Fruit fly (Drosophila melanogaster) whole organism, embryonic: ENCODE measurements around the gene Ts.

Experiments used
- CG1024 ChIP-seq: fragments of 200-800 bp; sonication (Bioruptor generic); IDR thresholded peaks from 2 replicates; pipeline ENCODE4 v1.3.6; 2022; ENCODE audit warnings: missing biosample characterization, missing genetic modification characterization
- CG10979 ChIP-seq: fragments of 200-800 bp; sonication (Bioruptor generic); optimal IDR thresholded peaks from 2 replicates; lab custom pipeline; 2018; ENCODE audit warnings: missing biosample characterization, mild to moderate bottlenecking, missing genetic modification characterization, moderate library complexity
- CG12744 ChIP-seq: fragments of 200-800 bp; sonication (Bioruptor generic); optimal IDR thresholded peaks from 2 replicates; lab custom pipeline; 2016; ENCODE audit warnings: missing biosample characterization, missing genetic modification characterization
- CG13287 ChIP-seq: fragments of 200-800 bp; sonication (Bioruptor generic); IDR thresholded peaks from 2 replicates; pipeline ENCODE4 v1.3.6; 2022; ENCODE audit warnings: missing biosample characterization, missing genetic modification characterization; ENCODE audit not compliant: partially characterized antibody
- CG15696 ChIP-seq: fragments of 200-800 bp; sonication (Bioruptor generic); optimal IDR thresholded peaks from 2 replicates; lab custom pipeline; 2019; ENCODE audit warnings: missing biosample characterization, mild to moderate bottlenecking, missing genetic modification characterization, moderate library complexity
- CG1602 ChIP-seq: fragments of 200-800 bp; sonication (Bioruptor generic); optimal IDR thresholded peaks from 3 replicates; lab custom pipeline; 2016; ENCODE audit warnings: missing biosample characterization, missing genetic modification characterization
- CG2116 ChIP-seq: fragments of 200-800 bp; sonication (Bioruptor generic); optimal IDR thresholded peaks from 3 replicates; lab custom pipeline; 2018; ENCODE audit warnings: missing biosample characterization, mild to moderate bottlenecking, missing genetic modification characterization
- CG2202 ChIP-seq: fragments of 200-800 bp; sonication (Bioruptor generic); optimal IDR thresholded peaks from 2 replicates; lab custom pipeline; 2018; ENCODE audit warnings: missing biosample characterization, mild to moderate bottlenecking, missing genetic modification characterization
- CG2712 ChIP-seq: fragments of 200-800 bp; optimal IDR thresholded peaks from 3 replicates; lab custom pipeline; 2019; ENCODE audit warnings: missing biosample characterization, mild to moderate bottlenecking, missing genetic modification characterization, moderate library complexity
- CG32532 ChIP-seq: fragments of 200-800 bp; sonication (Bioruptor generic); IDR thresholded peaks from 2 replicates; pipeline ENCODE4 v1.3.6; 2022; ENCODE audit warnings: missing biosample characterization, missing genetic modification characterization
- CG32767 ChIP-seq: fragments of 200-800 bp; sonication (Bioruptor generic); IDR thresholded peaks from 2 replicates; pipeline ENCODE4 v1.3.6; 2022; ENCODE audit warnings: missing biosample characterization, missing genetic modification characterization
- CG33213 ChIP-seq: fragments of 200-800 bp; sonication (Bioruptor generic); optimal IDR thresholded peaks from 3 replicates; lab custom pipeline; 2016; ENCODE audit warnings: missing biosample characterization, missing genetic modification characterization
- CG5245 ChIP-seq: fragments of 200-800 bp; sonication (Bioruptor generic); optimal IDR thresholded peaks from 3 replicates; lab custom pipeline; 2016; ENCODE audit warnings: missing biosample characterization, missing genetic modification characterization
- CG6791 ChIP-seq: fragments of 200-800 bp; sonication (Bioruptor generic); IDR thresholded peaks from 3 replicates; pipeline ENCODE4 v1.3.6; 2022; ENCODE audit warnings: missing biosample characterization, missing genetic modification characterization; ENCODE audit not compliant: partially characterized antibody
- CG7556 ChIP-seq: fragments of 200-800 bp; sonication (Bioruptor generic); optimal IDR thresholded peaks from 2 replicates; lab custom pipeline; 2017; ENCODE audit warnings: missing biosample characterization, mild to moderate bottlenecking, missing genetic modification characterization
- CoRest ChIP-seq: fragments of 200-800 bp; sonication (Bioruptor generic); optimal IDR thresholded peaks from 3 replicates; lab custom pipeline; 2018; ENCODE audit warnings: missing biosample characterization, mild to moderate bottlenecking, missing genetic modification characterization, moderate library complexity
- D ChIP-seq, 2 experiments: fragments of 200-800 bp in 1 of 2; fragments of >200 bp in 1 of 2; sonication (Bioruptor generic) in 1 of 2; optimal IDR thresholded peaks; 2 replicates in 1 of 2; 3 replicates in 1 of 2; lab custom pipeline; 2017; ENCODE audit warnings: mild to moderate bottlenecking in 1 of 2, missing biosample characterization in 1 of 2, missing genetic modification characterization in 1 of 2, missing genetic modification reagents in 1 of 2
- Dbx ChIP-seq: fragments of 200-800 bp; sonication (Bioruptor generic); IDR thresholded peaks from 3 replicates; pipeline ENCODE4 v1.3.6; 2022; ENCODE audit warnings: missing biosample characterization, missing genetic modification characterization
- Dp ChIP-seq: fragments of 200-800 bp; sonication (Bioruptor generic); optimal IDR thresholded peaks from 2 replicates; lab custom pipeline; 2018; ENCODE audit warnings: missing biosample characterization, mild to moderate bottlenecking, missing genetic modification characterization, moderate library complexity
- Fer2 ChIP-seq: fragments of 200-800 bp; sonication (Bioruptor generic); optimal IDR thresholded peaks from 2 replicates; lab custom pipeline; 2018; ENCODE audit warnings: missing biosample characterization, mild to moderate bottlenecking, missing genetic modification characterization, moderate library complexity
- GATAe ChIP-seq: fragments of 200-800 bp; sonication (Bioruptor generic); conservative IDR thresholded peaks from 2 replicates; pipeline ENCODE4 v1.3.6; 2022; ENCODE audit warnings: missing biosample characterization, missing genetic modification characterization
- HLH4C ChIP-seq: fragments of 200-800 bp; sonication (Bioruptor generic); IDR thresholded peaks from 3 replicates; pipeline ENCODE4 v1.3.6; 2022; ENCODE audit warnings: missing biosample characterization, missing genetic modification characterization; ENCODE audit not compliant: partially characterized antibody
- Hey ChIP-seq: fragments of 200-800 bp; sonication (Bioruptor generic); optimal IDR thresholded peaks from 3 replicates; lab custom pipeline; 2018; ENCODE audit warnings: missing biosample characterization, mild to moderate bottlenecking, missing genetic modification characterization
- Hr78 ChIP-seq, 2 experiments: fragments of 200-800 bp in 1 of 2; fragments of >200 bp in 1 of 2; sonication (Bioruptor generic) in 1 of 2; optimal IDR thresholded peaks; 2 replicates each; lab custom pipeline; 2017 to 2019; ENCODE audit warnings: missing biosample characterization in 2 of 2, missing genetic modification characterization in 2 of 2, mild to moderate bottlenecking in 1 of 2, moderate library complexity in 1 of 2
- Mrtf ChIP-seq: fragments of 200-800 bp; sonication (Bioruptor generic); IDR thresholded peaks from 3 replicates; pipeline ENCODE4 v1.3.6; 2022; ENCODE audit warnings: missing biosample characterization, missing genetic modification characterization
- Opbp ChIP-seq: fragments of 200-800 bp; sonication (Bioruptor generic); IDR thresholded peaks from 3 replicates; pipeline ENCODE4 v1.3.6; 2022; ENCODE audit warnings: missing biosample characterization, missing genetic modification characterization; ENCODE audit not compliant: partially characterized antibody
- Sox100B ChIP-seq: fragments of 200-800 bp; sonication (Bioruptor generic); optimal IDR thresholded peaks from 3 replicates; lab custom pipeline; 2018; ENCODE audit warnings: missing biosample characterization, mild to moderate bottlenecking, missing genetic modification characterization
- TFAM ChIP-seq: fragments of 200-800 bp; sonication (Bioruptor generic); optimal IDR thresholded peaks from 2 replicates; lab custom pipeline; 2017; ENCODE audit warnings: missing biosample characterization, missing genetic modification characterization, inconsistent platforms
- Vsx1 ChIP-seq: fragments of 200-800 bp; sonication (Bioruptor generic); optimal IDR thresholded peaks from 2 replicates; lab custom pipeline; 2017; ENCODE audit warnings: missing biosample characterization, mild to moderate bottlenecking, missing genetic modification characterization, missing genetic modification reagents
- YL-1 ChIP-seq: fragments of 200-800 bp; sonication (Bioruptor generic); optimal IDR thresholded peaks from 3 replicates; lab custom pipeline; 2017; ENCODE audit warnings: missing biosample characterization, mild to moderate bottlenecking, missing genetic modification characterization
- ash1 ChIP-seq: fragments of 200-800 bp; sonication (Bioruptor generic); optimal IDR thresholded peaks from 2 replicates; lab custom pipeline; 2018; ENCODE audit warnings: missing biosample characterization, mild to moderate bottlenecking, missing genetic modification characterization
- cad ChIP-seq: fragments of >200 bp; optimal IDR thresholded peaks from 2 replicates; lab custom pipeline; 2017; ENCODE audit warnings: missing biosample characterization, missing genetic modification characterization
- cas ChIP-seq: fragments of 200-800 bp; sonication (Bioruptor generic); IDR thresholded peaks from 2 replicates; pipeline ENCODE4 v1.3.6; 2022; ENCODE audit warnings: missing biosample characterization, missing genetic modification characterization
- chn ChIP-seq: fragments of 200-800 bp; sonication (Bioruptor generic); optimal IDR thresholded peaks from 2 replicates; lab custom pipeline; 2016; ENCODE audit warnings: missing biosample characterization, missing genetic modification characterization
- esg ChIP-seq: fragments of 200-800 bp; sonication (Bioruptor generic); conservative IDR thresholded peaks from 2 replicates; pipeline ENCODE4 v1.3.6; 2022; ENCODE audit warnings: missing biosample characterization, missing genetic modification characterization
- fd3F ChIP-seq: fragments of 200-800 bp; sonication (Bioruptor generic); optimal IDR thresholded peaks from 2 replicates; lab custom pipeline; 2018; ENCODE audit warnings: missing biosample characterization, mild to moderate bottlenecking, missing genetic modification characterization, moderate library complexity
- fd64A ChIP-seq: fragments of 200-800 bp; sonication (Bioruptor generic); optimal IDR thresholded peaks from 3 replicates; lab custom pipeline; 2018; ENCODE audit warnings: missing biosample characterization, mild to moderate bottlenecking, missing genetic modification characterization
- ftz-f1 ChIP-seq: fragments of 200-800 bp; sonication (Bioruptor generic); optimal IDR thresholded peaks from 2 replicates; lab custom pipeline; 2016; ENCODE audit warnings: missing biosample characterization, missing genetic modification characterization
- gcm2 ChIP-seq: fragments of 200-800 bp; sonication (Bioruptor generic); optimal IDR thresholded peaks from 2 replicates; lab custom pipeline; 2016; ENCODE audit warnings: missing biosample characterization, missing genetic modification characterization
- grn ChIP-seq: fragments of 200-800 bp; sonication (Bioruptor generic); optimal IDR thresholded peaks from 3 replicates; lab custom pipeline; 2017; ENCODE audit warnings: missing biosample characterization, missing genetic modification characterization
- ken ChIP-seq: fragments of 200-800 bp; sonication (Bioruptor generic); IDR thresholded peaks from 3 replicates; pipeline ENCODE4 v1.3.6; 2022; ENCODE audit warnings: missing biosample characterization, missing genetic modification characterization
- kni ChIP-seq: fragments of 200-800 bp; sonication (Bioruptor generic); optimal IDR thresholded peaks from 3 replicates; lab custom pipeline; 2017; ENCODE audit warnings: mild to moderate bottlenecking, missing biosample characterization, missing genetic modification reagents, missing genetic modification characterization
- pita ChIP-seq: fragments of 200-800 bp; sonication (Bioruptor generic); optimal IDR thresholded peaks from 2 replicates; lab custom pipeline; 2017; ENCODE audit warnings: missing biosample characterization, mild to moderate bottlenecking, missing genetic modification characterization
- pzg ChIP-seq: fragments of 200-800 bp; sonication (Bioruptor generic); optimal IDR thresholded peaks from 3 replicates; lab custom pipeline; 2018; ENCODE audit warnings: missing biosample characterization, mild to moderate bottlenecking, missing genetic modification characterization, moderate library complexity
- sd ChIP-seq: fragments of 200-800 bp; sonication (Bioruptor generic); optimal IDR thresholded peaks from 3 replicates; lab custom pipeline; 2018; ENCODE audit warnings: missing biosample characterization, mild to moderate bottlenecking, missing genetic modification characterization, moderate library complexity
- tap ChIP-seq: fragments of 200-800 bp; optimal IDR thresholded peaks from 3 replicates; lab custom pipeline; 2019; ENCODE audit warnings: missing biosample characterization, mild to moderate bottlenecking, missing genetic modification characterization, moderate library complexity
- tll ChIP-seq, 2 experiments: fragments of 200-800 bp in 1 of 2; fragments of >200 bp in 1 of 2; sonication (Bioruptor generic) in 1 of 2; optimal IDR thresholded peaks; 2 replicates each; lab custom pipeline; 2017 to 2019; ENCODE audit warnings: missing biosample characterization in 2 of 2, missing genetic modification characterization in 2 of 2, mild to moderate bottlenecking in 1 of 2, moderate library complexity in 1 of 2
- trem ChIP-seq: fragments of 200-800 bp; optimal IDR thresholded peaks from 3 replicates; lab custom pipeline; 2019; ENCODE audit warnings: missing biosample characterization, mild to moderate bottlenecking, missing genetic modification characterization, moderate library complexity
- wek ChIP-seq: fragments of 200-800 bp; sonication (Bioruptor generic); optimal IDR thresholded peaks from 3 replicates; lab custom pipeline; 2018; ENCODE audit warnings: missing biosample characterization, mild to moderate bottlenecking, missing genetic modification characterization, moderate library complexity
- zfh1 ChIP-seq: fragments of 200-800 bp; sonication (Bioruptor generic); IDR thresholded peaks from 3 replicates; pipeline ENCODE4 v1.3.6; 2022; ENCODE audit warnings: missing biosample characterization, missing genetic modification characterization

Ts gene

dm6 chr2L:2999609-3000008 is 30.2 kb upstream of the Ts start:
- TF ChIP-seq Dbx (no peak), trem (tag; lab: Kevin White, UChicago) (no peak), ftz-f1 (GFP tag; lab: Kevin White, UChicago) (no peak), zfh1 (peak; percentile 30; the same call in 1 of the 3 replicates), tap (tag; lab: Kevin White, UChicago) (no peak), kni (GFP tag; lab: Kevin White, UChicago) (no peak), CG7556 (GFP tag; lab: Kevin White, UChicago) (no peak), TFAM (GFP tag; lab: Kevin White, UChicago) (no peak), CG5245 (GFP tag; lab: Kevin White, UChicago) (no peak), CG12744 (GFP tag; lab: Kevin White, UChicago) (no peak), CG6791 (GFP tag; lab: Robert Waterston, UW) (peak; percentile 5; the same call in 1 of the 3 replicates), Mrtf (GFP tag; lab: Robert Waterston, UW) (no peak), Sox100B (GFP tag; lab: Kevin White, UChicago) (no peak), sd (peak; percentile 53), CG2202 (tag; lab: Kevin White, UChicago) (no peak), cad (GFP tag; lab: Kevin White, UChicago) (peak; percentile 3), CG15696 (tag; lab: Kevin White, UChicago) (peak; percentile 4), CG1024 (no peak), CG13287 (no peak), HLH4C (GFP tag; lab: Robert Waterston, UW) (no peak), CoRest (tag; lab: Kevin White, UChicago) (no peak), Fer2 (tag; lab: Kevin White, UChicago) (no peak), CG1602 (no peak), Vsx1 (GFP tag; lab: Kevin White, UChicago) (no peak), CG32532 (GFP tag; lab: Robert Waterston, UW) (no peak), GATAe (GFP tag; lab: Robert Waterston, UW) (no peak), gcm2 (GFP tag; lab: Kevin White, UChicago) (no peak), fd3F (GFP tag; lab: Kevin White, UChicago) (no peak), Hr78 (GFP tag; optimal IDR thresholded peaks at IDR 0.05; lab: Kevin White, UChicago) (no peak), Hey (no peak), pzg (GFP tag; lab: Kevin White, UChicago) (no peak), CG33213 (GFP tag; lab: Kevin White, UChicago) (no peak), Dp (GFP tag; lab: Kevin White, UChicago) (no peak), ken (GFP tag; lab: Robert Waterston, UW) (no peak), D (optimal IDR thresholded peaks at IDR 0.05; lab: Kevin White, UChicago) (peak; percentile 41), D (GFP tag; optimal IDR thresholded peaks at IDR 0.05; lab: Kevin White, UChicago) (no peak), chn (GFP tag; lab: Kevin White, UChicago) (no peak), Opbp (GFP tag; lab: Robert Waterston, UW) (no peak), CG10979 (tag; lab: Kevin White, UChicago) (no peak), CG2712 (tag; lab: Kevin White, UChicago) (no peak), esg (GFP tag; lab: Robert Waterston, UW) (no peak), fd64A (GFP tag; lab: Kevin White, UChicago) (no peak), pita (GFP tag; lab: Kevin White, UChicago) (no peak), YL-1 (peak; percentile 3), CG2116 (GFP tag; lab: Kevin White, UChicago) (no peak), ash1 (GFP tag; lab: Kevin White, UChicago) (no peak), tll (GFP tag; optimal IDR thresholded peaks at IDR 0.05; lab: Kevin White, UChicago) (peak in 1 of 2 experiments; percentile 50), grn (GFP tag; lab: Kevin White, UChicago) (no peak), CG32767 (GFP tag; lab: Robert Waterston, UW) (0 out of 2 replicates have a peak, but pooled peaks have one; percentile 36), cas (GFP tag; lab: Robert Waterston, UW) (no peak), wek (GFP tag; lab: Kevin White, UChicago) (no peak)
